Fruit fly (Drosophila melanogaster): ENCODE measurements around the gene Obp99d.

Obp99d gene

DNA sequence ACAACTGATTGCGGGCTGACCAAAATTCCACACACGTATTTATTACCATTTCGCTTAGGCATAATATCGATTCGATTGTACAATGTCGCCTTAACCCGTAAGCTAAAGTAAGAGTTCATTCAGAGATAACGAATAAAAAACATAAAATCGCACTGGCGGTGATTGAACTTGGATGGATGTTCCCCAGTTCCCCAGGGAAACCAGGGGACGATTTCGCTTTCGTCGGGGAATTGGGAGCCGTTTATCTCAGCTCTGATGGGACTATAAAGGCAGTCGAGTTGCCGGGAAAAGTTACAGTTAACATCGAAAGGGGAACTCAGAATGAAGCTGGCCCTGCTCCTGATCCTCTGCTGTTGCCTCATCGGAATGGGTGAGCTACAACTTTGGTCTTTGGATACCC, 7.9 kb downstream of the Obp99d start, which contains the start of gene CG34296:
TSS of gene CG34296 (plus strand) at position 301 of the 400 bp plus-strand sequence.
- TF ChIP-seq HLH106 (tag; optimal IDR thresholded peaks at IDR 0.05): no peak
- TF ChIP-seq CG9705 (GFP tag; optimal IDR thresholded peaks at IDR 0.05): no peak
- TF ChIP-seq Vsx2 (GFP tag; optimal IDR thresholded peaks at IDR 0.05; ENCODE audit: partially characterized antibody): no peak
- TF ChIP-seq usp (GFP tag; optimal IDR thresholded peaks at IDR 0.05): no peak
- TF ChIP-seq Jra (GFP tag; optimal IDR thresholded peaks at IDR 0.05): no peak
- no peak for TF ChIP-seq brk (GFP tag; optimal IDR thresholded peaks at IDR 0.05)
- TF ChIP-seq br (GFP tag; optimal IDR thresholded peaks at IDR 0.05): no peak
- no peak for TF ChIP-seq fru (GFP tag; optimal IDR thresholded peaks at IDR 0.05)
- no peak for TF ChIP-seq CrebA (GFP tag; optimal IDR thresholded peaks at IDR 0.05; ENCODE audit: borderline replicate concordance)
- TF ChIP-seq rgr (GFP tag; optimal IDR thresholded peaks at IDR 0.05): no peak
- no peak for TF ChIP-seq Mio (GFP tag; optimal IDR thresholded peaks at IDR 0.05)
- TF ChIP-seq Myc (optimal IDR thresholded peaks at IDR 0.05): no peak
- no peak for TF ChIP-seq jim (GFP tag; optimal IDR thresholded peaks at IDR 0.05)
- TF ChIP-seq OdsH (GFP tag; optimal IDR thresholded peaks at IDR 0.05): no peak
- no peak for TF ChIP-seq Hnf4 (GFP tag; optimal IDR thresholded peaks at IDR 0.05)
- no peak for TF ChIP-seq Dif (GFP tag; optimal IDR thresholded peaks at IDR 0.05; ENCODE audit: partially characterized antibody)
- no peak for TF ChIP-seq ey (GFP tag; optimal IDR thresholded peaks at IDR 0.05)
- no peak for TF ChIP-seq woc (GFP tag; optimal IDR thresholded peaks at IDR 0.05)
- no peak for TF ChIP-seq h (GFP tag; optimal IDR thresholded peaks at IDR 0.05)

- TF ChIP-seq sage (GFP tag; optimal IDR thresholded peaks at IDR 0.05) (peak; percentile 11), rgr (GFP tag; optimal IDR thresholded peaks at IDR 0.05) (peak; percentile 11), Rel (GFP tag; optimal IDR thresholded peaks at IDR 0.05) (no peak), Rel (tag; optimal IDR thresholded peaks at IDR 0.05) (peak; percentile 53), Sp1 (GFP tag; optimal IDR thresholded peaks at IDR 0.05) (peak; percentile 39), OdsH (GFP tag; optimal IDR thresholded peaks at IDR 0.05) (peak; percentile 25), CrebA (GFP tag; optimal IDR thresholded peaks at IDR 0.05; ENCODE audit: borderline replicate concordance) (no peak), Hr83 (GFP tag; optimal IDR thresholded peaks at IDR 0.05; ENCODE audit: poor library complexity, severe bottlenecking) (peak; percentile 2), CG9705 (GFP tag; optimal IDR thresholded peaks at IDR 0.05) (no peak)
These were observed 8.8 kb downstream of the Obp99d start, which contains the start of gene Pcd for dm6 chr3R:29723048-29723656. Pcd (plus strand) TSS chr3R:29723163.

DNA sequence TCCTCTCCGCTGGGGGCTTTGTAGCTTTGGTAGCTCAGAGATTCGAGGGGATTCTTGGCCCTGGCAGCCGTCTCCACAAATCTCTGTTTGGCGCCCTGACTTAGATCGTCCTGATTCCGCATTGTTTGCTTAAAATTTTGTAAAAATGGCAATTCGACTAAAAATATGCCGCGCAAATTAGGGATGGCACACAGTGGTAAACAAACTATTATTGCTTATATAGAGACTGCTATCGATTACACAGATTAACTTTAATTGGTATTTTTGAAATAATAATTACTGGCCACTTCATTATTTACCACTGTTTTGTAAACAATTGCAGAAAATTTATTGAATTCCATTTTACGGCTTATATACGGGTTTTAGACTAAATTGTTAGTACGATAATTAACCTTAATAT, 10.4 kb downstream of the Obp99d start, which contains the start of the genes Naa40 and CG18731:
TSS of gene Naa40 (minus strand) at position 206 of the 400 bp plus-strand sequence.
TSS of gene CG18731 (plus strand) at position 283 of the 400 bp plus-strand sequence.
- TF ChIP-seq Myc (optimal IDR thresholded peaks at IDR 0.05) (no peak), sage (GFP tag; optimal IDR thresholded peaks at IDR 0.05) (no peak), GATAd (GFP tag; optimal IDR thresholded peaks at IDR 0.05) (no peak), h (GFP tag; optimal IDR thresholded peaks at IDR 0.05) (no peak), Vsx2 (GFP tag; optimal IDR thresholded peaks at IDR 0.05; ENCODE audit: partially characterized antibody) (no peak), usp (GFP tag; optimal IDR thresholded peaks at IDR 0.05) (no peak), foxo (GFP tag; optimal IDR thresholded peaks at IDR 0.05) (no peak), fru (GFP tag; optimal IDR thresholded peaks at IDR 0.05) (no peak)

- TF ChIP-seq OdsH (GFP tag; optimal IDR thresholded peaks at IDR 0.05): peak; percentile 2
- no peak for TF ChIP-seq CG32264 (GFP tag; optimal IDR thresholded peaks at IDR 0.05)
- TF ChIP-seq HLH106 (tag; optimal IDR thresholded peaks at IDR 0.05): peak; percentile 31
- TF ChIP-seq foxo (GFP tag; optimal IDR thresholded peaks at IDR 0.05): peak in 1 of 2 experiments; percentile 19
- TF ChIP-seq GATAd (GFP tag; optimal IDR thresholded peaks at IDR 0.05): peak; percentile 2
- no peak for TF ChIP-seq br (GFP tag; optimal IDR thresholded peaks at IDR 0.05)
- TF ChIP-seq fru (GFP tag; optimal IDR thresholded peaks at IDR 0.05): no peak
- TF ChIP-seq Myc (optimal IDR thresholded peaks at IDR 0.05): no peak
- TF ChIP-seq lola (GFP tag; optimal IDR thresholded peaks at IDR 0.05): no peak
- TF ChIP-seq psq (GFP tag; optimal IDR thresholded peaks at IDR 0.05): no peak
- no peak for TF ChIP-seq Rel (GFP tag; optimal IDR thresholded peaks at IDR 0.05)
- TF ChIP-seq Rel (tag; optimal IDR thresholded peaks at IDR 0.05): no peak
- no peak for TF ChIP-seq tai (GFP tag; optimal IDR thresholded peaks at IDR 0.05)
- TF ChIP-seq dsf (GFP tag; optimal IDR thresholded peaks at IDR 0.05; ENCODE audit: borderline replicate concordance): no peak
- TF ChIP-seq Vsx2 (GFP tag; optimal IDR thresholded peaks at IDR 0.05; ENCODE audit: partially characterized antibody): no peak
- no peak for TF ChIP-seq Dfd (GFP tag; optimal IDR thresholded peaks at IDR 0.05)
- peak; percentile 11 for TF ChIP-seq rgr (GFP tag; optimal IDR thresholded peaks at IDR 0.05)
- TF ChIP-seq CG9705 (GFP tag; optimal IDR thresholded peaks at IDR 0.05): no peak
- no peak for TF ChIP-seq Hr78 (GFP tag; optimal IDR thresholded peaks at IDR 0.05)
- no peak for TF ChIP-seq Hr83 (GFP tag; optimal IDR thresholded peaks at IDR 0.05; ENCODE audit: poor library complexity, severe bottlenecking)
- no peak for TF ChIP-seq Dif (GFP tag; optimal IDR thresholded peaks at IDR 0.05; ENCODE audit: partially characterized antibody)
- TF ChIP-seq N (GFP tag; optimal IDR thresholded peaks at IDR 0.05): no peak
- TF ChIP-seq h (GFP tag; optimal IDR thresholded peaks at IDR 0.05): no peak
- no peak for TF ChIP-seq sage (GFP tag; optimal IDR thresholded peaks at IDR 0.05)
- peak; percentile 82 for TF ChIP-seq Hnf4 (GFP tag; optimal IDR thresholded peaks at IDR 0.05)
- no peak for TF ChIP-seq Mio (GFP tag; optimal IDR thresholded peaks at IDR 0.05)
- no peak for TF ChIP-seq Abd-B (GFP tag; optimal IDR thresholded peaks at IDR 0.05)
These were observed 11.4 kb downstream of the Obp99d start, which contains the start of gene Kul for dm6 chr3R:29725577-29726240. Kul (plus strand) TSS chr3R:29725830.
